Worm (Caenorhabditis elegans) whole organism, early embryonic: ENCODE data around the gene gta-1.

Source experiments
- aly-1 ChIP-seq: sonication (generic microtip); optimal IDR thresholded peaks from 2 replicates; lab custom pipeline; 2016; ENCODE audit warnings: missing genetic modification characterization, missing compliant biosample characterization
- ama-1 ChIP-seq: fragments of 150-350 bp; optimal IDR thresholded peaks from 2 replicates; lab custom pipeline; 2014
- ceh-13 ChIP-seq: fragments of 200-800 bp; sonication (Bioruptor generic); optimal IDR thresholded peaks from 2 replicates; lab custom pipeline; 2018; ENCODE audit warnings: mild to moderate bottlenecking, missing genetic modification characterization, missing compliant biosample characterization
- ets-7 ChIP-seq: sonication (generic microtip); optimal IDR thresholded peaks from 2 replicates; lab custom pipeline; 2016; ENCODE audit warnings: missing genotype, missing genetic modification characterization, missing compliant biosample characterization
- hmbx-1 ChIP-seq: sonication (generic microtip); optimal IDR thresholded peaks from 2 replicates; lab custom pipeline; 2016; ENCODE audit warnings: mild to moderate bottlenecking, missing genetic modification characterization, missing compliant biosample characterization
- hmg-4 ChIP-seq: fragments of 200-800 bp; sonication (Bioruptor generic); optimal IDR thresholded peaks from 2 replicates; lab custom pipeline; 2018; ENCODE audit warnings: mild to moderate bottlenecking, missing genetic modification characterization, missing compliant biosample characterization
- hnd-1 ChIP-seq: sonication (generic microtip); optimal IDR thresholded peaks from 2 replicates; lab custom pipeline; 2016; ENCODE audit warnings: missing genetic modification characterization, missing compliant biosample characterization
- pes-1 ChIP-seq: fragments of 200-800 bp; sonication (Bioruptor generic); IDR thresholded peaks from 2 replicates; pipeline ENCODE4 v1.3.6; 2022; ENCODE audit warnings: missing genetic modification reagents, missing genetic modification characterization, missing compliant biosample characterization
- scrt-1 ChIP-seq: fragments of 200-800 bp; sonication (Bioruptor generic); IDR thresholded peaks from 2 replicates; pipeline ENCODE4 v1.3.6; 2022; ENCODE audit warnings: missing genetic modification characterization, missing compliant biosample characterization
- sea-1 ChIP-seq: fragments of 200-800 bp; sonication (Bioruptor generic); conservative IDR thresholded peaks from 2 replicates; pipeline ENCODE4 v1.3.6; 2022; ENCODE audit warnings: missing genetic modification characterization, missing compliant biosample characterization
- tra-4 ChIP-seq: sonication (generic microtip); optimal IDR thresholded peaks from 2 replicates; lab custom pipeline; 2017; ENCODE audit warnings: missing genetic modification characterization, missing compliant biosample characterization

- TF ChIP-seq aly-1 (tag; lab: Kevin White, UChicago) (no peak), hmbx-1 (tag; lab: Kevin White, UChicago) (no peak), hmg-4 (GFP tag; lab: Kevin White, UChicago) (no peak), pes-1 (GFP tag; lab: Robert Waterston, UW) (no peak), tra-4 (tag; lab: Kevin White, UChicago) (no peak), sea-1 (GFP tag; lab: Robert Waterston, UW) (no peak), scrt-1 (GFP tag; lab: Robert Waterston, UW) (no peak), ceh-13 (GFP tag; lab: Kevin White, UChicago) (no peak), ets-7 (tag; lab: Kevin White, UChicago) (no peak), ama-1 (no peak), hnd-1 (tag; lab: Kevin White, UChicago) (no peak)
Measured at ce11 chrIV:10197317-10197867, 16.9 kb downstream of the gta-1 start, which contains the start of gene gon-4.
